Worm (Caenorhabditis elegans) whole organism, L1 larva: Measurements from ENCODE around the gene gcsh-1.
A peak's percentile ranks its signal among the peaks of the same experiment; 100 is the strongest.

Experiments
- F16B12.6 ChIP-seq: fragments of 150-350 bp; optimal IDR thresholded peaks from 2 replicates; lab custom pipeline; 2014; ENCODE audit warnings: missing biosample characterization, missing genetic modification characterization
- dpl-1 ChIP-seq, 3 experiments: fragments of 150-350 bp in 2 of 3; sonication (generic microtip) in 1 of 3; optimal IDR thresholded peaks; 2 replicates each; lab custom pipeline; 2014 to 2017; ENCODE audit warnings: missing biosample characterization in 3 of 3, missing genetic modification characterization in 3 of 3, missing genetic modification reagents in 3 of 3
- egl-27 ChIP-seq, 2 experiments: fragments of 150-350 bp in 1 of 2; sonication (generic microtip); optimal IDR thresholded peaks; 3 replicates each; lab custom pipeline; 2017 to 2018; ENCODE audit warnings: missing biosample characterization in 2 of 2, missing genetic modification characterization in 2 of 2, missing genetic modification reagents in 2 of 2
- jun-1 ChIP-seq: fragments of 150-350 bp; optimal IDR thresholded peaks from 2 replicates; lab custom pipeline; 2014; ENCODE audit warnings: missing biosample characterization, missing genetic modification reagents, missing genetic modification characterization
- lin-14 ChIP-seq: fragments of 200-800 bp; sonication (Bioruptor generic); optimal IDR thresholded peaks from 2 replicates; lab custom pipeline; 2018; ENCODE audit warnings: mild to moderate bottlenecking, missing genetic modification characterization, moderate library complexity, missing compliant biosample characterization
- mep-1 ChIP-seq: fragments of 150-350 bp; optimal IDR thresholded peaks from 2 replicates; lab custom pipeline; 2014; ENCODE audit warnings: missing biosample characterization, missing genetic modification characterization
- nhr-12 ChIP-seq: sonication (generic microtip); optimal IDR thresholded peaks from 2 replicates; lab custom pipeline; 2017; ENCODE audit warnings: missing biosample characterization, missing genetic modification characterization
- nhr-237 ChIP-seq: fragments of 150-350 bp; optimal IDR thresholded peaks from 2 replicates; lab custom pipeline; 2014; ENCODE audit warnings: missing biosample characterization, missing genetic modification characterization
- pag-3 ChIP-seq: sonication (generic microtip); optimal IDR thresholded peaks from 2 replicates; lab custom pipeline; 2017; ENCODE audit warnings: missing genetic modification characterization, mild to moderate bottlenecking, missing compliant biosample characterization, antibody characterized with exemption, borderline replicate concordance; ENCODE audit not compliant: insufficient read depth
- pqm-1 ChIP-seq: sonication (generic microtip); optimal IDR thresholded peaks from 3 replicates; lab custom pipeline; 2017; ENCODE audit warnings: missing biosample characterization, missing genetic modification characterization
- skn-1 ChIP-seq: fragments of 150-350 bp; optimal IDR thresholded peaks from 2 replicates; lab custom pipeline; 2014; ENCODE audit warnings: missing biosample characterization, missing genetic modification characterization
- snpc-4 ChIP-seq: fragments of 150-350 bp; optimal IDR thresholded peaks from 2 replicates; lab custom pipeline; 2014; ENCODE audit warnings: missing biosample characterization, missing genetic modification characterization
- sox-4 ChIP-seq: sonication (generic microtip); optimal IDR thresholded peaks from 2 replicates; lab custom pipeline; 2016; ENCODE audit warnings: missing genetic modification characterization, missing compliant biosample characterization

DNA sequence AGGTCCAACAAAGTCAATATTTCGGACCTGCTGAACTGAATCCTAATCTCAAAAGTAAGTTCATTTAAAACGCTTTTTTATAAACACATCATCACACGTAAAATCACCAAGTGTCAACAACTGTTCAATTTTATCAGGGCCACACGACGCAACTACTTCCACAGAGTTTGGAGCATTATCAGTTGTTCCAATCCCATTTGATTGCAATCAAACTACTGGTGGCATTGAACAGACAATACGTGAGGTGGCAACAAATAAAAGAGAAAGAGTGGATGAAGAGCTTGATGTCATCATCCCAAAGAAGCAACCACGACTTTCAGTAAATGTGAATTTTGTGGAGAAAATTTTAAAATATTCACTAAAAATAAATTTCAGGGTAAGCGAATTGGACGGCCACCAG lies 18.3 kb downstream of the gcsh-1 start:
- no peak for TF ChIP-seq egl-27 (tag; optimal IDR thresholded peaks at IDR 0.05; lab: Kevin White, UChicago)
- TF ChIP-seq mep-1 (tag; lab: Kevin White, UChicago), result no peak
- TF ChIP-seq F16B12.6 (tag; lab: Kevin White, UChicago), result no peak
- TF ChIP-seq lin-14 (GFP tag; lab: Kevin White, UChicago), result peak; percentile 61
- TF ChIP-seq snpc-4 (tag; lab: Kevin White, UChicago), result no peak
- TF ChIP-seq dpl-1 (GFP tag; optimal IDR thresholded peaks at IDR 0.05; lab: Kevin White, UChicago), result no peak
- TF ChIP-seq nhr-237 (tag; lab: Kevin White, UChicago), result no peak
- TF ChIP-seq sox-4 (tag; lab: Kevin White, UChicago), result no peak
- no peak for TF ChIP-seq jun-1 (tag; lab: Kevin White, UChicago)
- no peak for TF ChIP-seq pqm-1 (tag; lab: Kevin White, UChicago)
- no peak for TF ChIP-seq pag-3 (tag; lab: Kevin White, UChicago)
- no peak for TF ChIP-seq skn-1 (tag; lab: Kevin White, UChicago)
- TF ChIP-seq nhr-12 (tag; lab: Kevin White, UChicago), result no peak
